Fruit fly (Drosophila melanogaster) whole organism, embryonic: ENCODE measurements around the gene CG34028.

Source experiments
- Antp ChIP-seq: fragments of 200-800 bp; sonication (Bioruptor generic); optimal IDR thresholded peaks from 3 replicates; lab custom pipeline; 2016; ENCODE audit warnings: missing biosample characterization, missing genetic modification characterization
- Atf-2 ChIP-seq: fragments of 200-800 bp; sonication (Bioruptor generic); optimal IDR thresholded peaks from 2 replicates; lab custom pipeline; 2016; ENCODE audit warnings: missing biosample characterization, missing genetic modification characterization
- Blimp-1 ChIP-seq: fragments of 200-800 bp; sonication (Bioruptor generic); optimal IDR thresholded peaks from 3 replicates; lab custom pipeline; 2018; ENCODE audit warnings: missing biosample characterization, missing genetic modification characterization, mild to moderate bottlenecking, moderate library complexity, missing genetic modification reagents
- CG11695 ChIP-seq: fragments of 200-800 bp; sonication (Bioruptor generic); IDR thresholded peaks from 3 replicates; pipeline ENCODE4 v1.3.6; 2022; ENCODE audit warnings: missing biosample characterization, missing genetic modification characterization
- CG11696 ChIP-seq: fragments of 200-800 bp; sonication (Bioruptor generic); IDR thresholded peaks from 2 replicates; pipeline ENCODE4 v1.3.6; 2022; ENCODE audit warnings: missing biosample characterization, missing genetic modification characterization
- CG11723 ChIP-seq: fragments of 200-800 bp; sonication (Bioruptor generic); optimal IDR thresholded peaks from 2 replicates; lab custom pipeline; 2017; ENCODE audit warnings: missing biosample characterization, mild to moderate bottlenecking, missing genetic modification characterization
- CG12155 ChIP-seq: fragments of 200-800 bp; sonication (Bioruptor generic); optimal IDR thresholded peaks from 3 replicates; lab custom pipeline; 2016; ENCODE audit warnings: missing biosample characterization, missing genetic modification characterization
- CG13424 ChIP-seq: fragments of 200-800 bp; sonication (Bioruptor generic); optimal IDR thresholded peaks from 2 replicates; lab custom pipeline; 2019; ENCODE audit warnings: missing biosample characterization, mild to moderate bottlenecking, missing genetic modification characterization, moderate library complexity
- CG14441 ChIP-seq: fragments of 200-800 bp; sonication (Bioruptor generic); IDR thresholded peaks from 2 replicates; pipeline ENCODE4 v1.3.6; 2022; ENCODE audit warnings: missing biosample characterization, missing genetic modification characterization
- CG14710 ChIP-seq: fragments of 200-800 bp; sonication (Bioruptor generic); optimal IDR thresholded peaks from 3 replicates; lab custom pipeline; 2019; ENCODE audit warnings: missing biosample characterization, mild to moderate bottlenecking, missing genetic modification characterization, moderate library complexity
- CG16779 ChIP-seq: fragments of 200-800 bp; sonication (Bioruptor generic); IDR thresholded peaks from 2 replicates; pipeline ENCODE4 v1.3.6; 2022; ENCODE audit warnings: missing biosample characterization, missing genetic modification characterization
- CG17328 ChIP-seq: fragments of 200-800 bp; sonication (Bioruptor generic); IDR thresholded peaks from 2 replicates; pipeline ENCODE4 v1.3.6; 2022; ENCODE audit warnings: missing biosample characterization, missing genetic modification characterization
- CG1832 ChIP-seq: fragments of 200-800 bp; sonication (Bioruptor generic); optimal IDR thresholded peaks from 2 replicates; lab custom pipeline; 2017; ENCODE audit warnings: missing biosample characterization, mild to moderate bottlenecking, missing genetic modification characterization, inconsistent platforms
- CG18476 ChIP-seq: fragments of 200-800 bp; sonication (Bioruptor generic); optimal IDR thresholded peaks from 2 replicates; lab custom pipeline; 2016; ENCODE audit warnings: missing biosample characterization, mild to moderate bottlenecking, missing genetic modification characterization
- CG2116 ChIP-seq: fragments of 200-800 bp; sonication (Bioruptor generic); optimal IDR thresholded peaks from 3 replicates; lab custom pipeline; 2018; ENCODE audit warnings: missing biosample characterization, mild to moderate bottlenecking, missing genetic modification characterization
- CG32532 ChIP-seq: fragments of 200-800 bp; sonication (Bioruptor generic); IDR thresholded peaks from 2 replicates; pipeline ENCODE4 v1.3.6; 2022; ENCODE audit warnings: missing biosample characterization, missing genetic modification characterization
- CG33213 ChIP-seq: fragments of 200-800 bp; sonication (Bioruptor generic); optimal IDR thresholded peaks from 3 replicates; lab custom pipeline; 2016; ENCODE audit warnings: missing biosample characterization, missing genetic modification characterization
- CG34376 ChIP-seq: fragments of 200-800 bp; sonication (Bioruptor generic); optimal IDR thresholded peaks from 2 replicates; lab custom pipeline; 2018; ENCODE audit warnings: missing biosample characterization, mild to moderate bottlenecking, missing genetic modification characterization
- CG4424 ChIP-seq: fragments of 200-800 bp; sonication (Bioruptor generic); optimal IDR thresholded peaks from 3 replicates; lab custom pipeline; 2016; ENCODE audit warnings: missing biosample characterization, missing genetic modification characterization
- CG6654 ChIP-seq: fragments of 200-800 bp; sonication (Bioruptor generic); optimal IDR thresholded peaks from 2 replicates; lab custom pipeline; 2017; ENCODE audit warnings: missing biosample characterization, mild to moderate bottlenecking, missing genetic modification characterization
- CG6683 ChIP-seq: fragments of 200-800 bp; sonication (Bioruptor generic); optimal IDR thresholded peaks from 2 replicates; lab custom pipeline; 2017; ENCODE audit warnings: missing biosample characterization, mild to moderate bottlenecking, missing genetic modification characterization, missing genetic modification reagents
- CG7839 ChIP-seq: fragments of 200-800 bp; sonication (Bioruptor generic); optimal IDR thresholded peaks from 3 replicates; lab custom pipeline; 2018; ENCODE audit warnings: missing biosample characterization, mild to moderate bottlenecking, missing genetic modification characterization, moderate library complexity
- CG8924 ChIP-seq: fragments of 200-800 bp; optimal IDR thresholded peaks from 3 replicates; lab custom pipeline; 2019; ENCODE audit warnings: missing biosample characterization, mild to moderate bottlenecking, missing genetic modification characterization, moderate library complexity
- CTCF ChIP-seq: fragments of 200-800 bp; sonication (Bioruptor generic); optimal IDR thresholded peaks from 2 replicates; lab custom pipeline; 2017; ENCODE audit warnings: missing biosample characterization, mild to moderate bottlenecking, missing genetic modification characterization, moderate library complexity
- Dad ChIP-seq: fragments of 200-800 bp; sonication (Bioruptor generic); optimal IDR thresholded peaks from 3 replicates; lab custom pipeline; 2016; ENCODE audit warnings: missing biosample characterization, missing genetic modification characterization
- Doc3 ChIP-seq: fragments of 200-800 bp; sonication (Bioruptor generic); IDR thresholded peaks from 3 replicates; pipeline ENCODE4 v1.3.6; 2022; ENCODE audit warnings: missing biosample characterization, missing genetic modification characterization; ENCODE audit not compliant: partially characterized antibody
- Dref ChIP-seq: fragments of 200-800 bp; sonication (Bioruptor generic); IDR thresholded peaks from 2 replicates; pipeline ENCODE4 v1.3.6; 2022; ENCODE audit warnings: missing biosample characterization, missing genetic modification characterization
- Eip74EF ChIP-seq, 2 experiments: fragments of 200-800 bp in 1 of 2; fragments of >200 bp in 1 of 2; sonication (Bioruptor generic) in 1 of 2; optimal IDR thresholded peaks; 2 replicates each; lab custom pipeline; 2017 to 2019; ENCODE audit warnings: missing biosample characterization in 2 of 2, missing genetic modification characterization in 2 of 2, mild to moderate bottlenecking in 1 of 2, moderate library complexity in 1 of 2
- GATAe ChIP-seq: fragments of 200-800 bp; sonication (Bioruptor generic); conservative IDR thresholded peaks from 2 replicates; pipeline ENCODE4 v1.3.6; 2022; ENCODE audit warnings: missing biosample characterization, missing genetic modification characterization
- Gsc ChIP-seq: fragments of 200-800 bp; sonication (Bioruptor generic); IDR thresholded peaks from 2 replicates; pipeline ENCODE4 v1.3.6; 2022; ENCODE audit warnings: missing biosample characterization, missing genetic modification characterization
- Hr51 ChIP-seq, 2 experiments: fragments of 200-800 bp; sonication (Bioruptor generic); optimal IDR thresholded peaks; 2 replicates in 1 of 2; 3 replicates in 1 of 2; lab custom pipeline; 2016 to 2018; ENCODE audit warnings: missing biosample characterization in 2 of 2, missing genetic modification characterization in 2 of 2, mild to moderate bottlenecking in 1 of 2, moderate library complexity in 1 of 2
- Kr ChIP-seq: fragments of 200-800 bp; sonication (Bioruptor generic); optimal IDR thresholded peaks from 2 replicates; lab custom pipeline; 2017; ENCODE audit warnings: missing biosample characterization, mild to moderate bottlenecking, missing genetic modification characterization
- Lim3 ChIP-seq: fragments of 200-800 bp; sonication (Bioruptor generic); IDR thresholded peaks from 2 replicates; pipeline ENCODE4 v1.3.6; 2022; ENCODE audit warnings: missing biosample characterization, missing genetic modification characterization
- Mes4 ChIP-seq: fragments of 200-800 bp; sonication (Bioruptor generic); optimal IDR thresholded peaks from 2 replicates; lab custom pipeline; 2016; ENCODE audit warnings: missing biosample characterization, missing genetic modification characterization
- Ptx1 ChIP-seq: fragments of 200-800 bp; sonication (Bioruptor generic); IDR thresholded peaks from 2 replicates; pipeline ENCODE4 v1.3.6; 2022; ENCODE audit warnings: missing biosample characterization, missing genetic modification characterization
- Tbp ChIP-seq: fragments of >200 bp; optimal IDR thresholded peaks from 2 replicates; lab custom pipeline; 2018; ENCODE audit warnings: missing biosample characterization, missing genetic modification characterization
- Vsx1 ChIP-seq: fragments of 200-800 bp; sonication (Bioruptor generic); optimal IDR thresholded peaks from 2 replicates; lab custom pipeline; 2017; ENCODE audit warnings: missing biosample characterization, mild to moderate bottlenecking, missing genetic modification characterization, missing genetic modification reagents
- al ChIP-seq: fragments of 200-800 bp; sonication (Bioruptor generic); IDR thresholded peaks from 2 replicates; pipeline ENCODE4 v1.3.6; 2022; ENCODE audit warnings: missing biosample characterization, missing genetic modification characterization
- ara ChIP-seq: fragments of 200-800 bp; sonication (Bioruptor generic); IDR thresholded peaks from 2 replicates; pipeline ENCODE4 v1.3.6; 2022; ENCODE audit warnings: missing biosample characterization, missing genetic modification characterization
- az2 ChIP-seq: fragments of 200-800 bp; sonication (Bioruptor generic); optimal IDR thresholded peaks from 3 replicates; lab custom pipeline; 2016; ENCODE audit warnings: missing biosample characterization, missing genetic modification characterization
- br ChIP-seq: fragments of >200 bp; optimal IDR thresholded peaks from 2 replicates; lab custom pipeline; 2017
- disco-r ChIP-seq: fragments of 200-800 bp; sonication (Bioruptor generic); optimal IDR thresholded peaks from 2 replicates; lab custom pipeline; 2016; ENCODE audit warnings: missing biosample characterization, missing genetic modification characterization
- fd96Cb ChIP-seq: fragments of 200-800 bp; sonication (Bioruptor generic); optimal IDR thresholded peaks from 2 replicates; lab custom pipeline; 2018; ENCODE audit warnings: missing biosample characterization, mild to moderate bottlenecking, missing genetic modification characterization, moderate library complexity
- gfzf ChIP-seq: fragments of 200-800 bp; sonication (Bioruptor generic); optimal IDR thresholded peaks from 2 replicates; lab custom pipeline; 2016; ENCODE audit warnings: missing biosample characterization, mild to moderate bottlenecking, missing genetic modification characterization, moderate library complexity
- insv ChIP-seq, 2 experiments: fragments of 200-800 bp; sonication (Bioruptor generic); optimal IDR thresholded peaks; 3 replicates each; lab custom pipeline; 2016 to 2018; ENCODE audit warnings: missing biosample characterization in 2 of 2, missing genetic modification characterization in 2 of 2
- nau ChIP-seq: fragments of 200-800 bp; sonication (Bioruptor generic); optimal IDR thresholded peaks from 3 replicates; lab custom pipeline; 2017; ENCODE audit warnings: missing biosample characterization, mild to moderate bottlenecking, missing genetic modification characterization, missing genetic modification reagents
- p53 ChIP-seq: fragments of 200-800 bp; sonication (Bioruptor generic); optimal IDR thresholded peaks from 2 replicates; lab custom pipeline; 2016; ENCODE audit warnings: missing biosample characterization, missing genetic modification characterization
- pfk ChIP-seq: fragments of 200-800 bp; sonication (Bioruptor generic); optimal IDR thresholded peaks from 2 replicates; lab custom pipeline; 2018; ENCODE audit warnings: missing biosample characterization, mild to moderate bottlenecking, missing genetic modification characterization, moderate library complexity
- pzg ChIP-seq: fragments of 200-800 bp; sonication (Bioruptor generic); optimal IDR thresholded peaks from 3 replicates; lab custom pipeline; 2018; ENCODE audit warnings: missing biosample characterization, mild to moderate bottlenecking, missing genetic modification characterization, moderate library complexity
- slp2 ChIP-seq: fragments of 200-800 bp; sonication (Bioruptor generic); optimal IDR thresholded peaks from 2 replicates; lab custom pipeline; 2016; ENCODE audit warnings: missing biosample characterization, missing genetic modification characterization
- ssp ChIP-seq: fragments of 200-800 bp; sonication (Bioruptor generic); IDR thresholded peaks from 2 replicates; pipeline ENCODE4 v1.3.6; 2022; ENCODE audit warnings: missing biosample characterization, missing genetic modification characterization
- zf30C ChIP-seq: fragments of 200-800 bp; sonication (Bioruptor generic); optimal IDR thresholded peaks from 3 replicates; lab custom pipeline; 2018; ENCODE audit warnings: missing biosample characterization, mild to moderate bottlenecking, missing genetic modification characterization
- zfh2 ChIP-seq: fragments of 200-800 bp; sonication (Bioruptor generic); optimal IDR thresholded peaks from 2 replicates; lab custom pipeline; 2016; ENCODE audit warnings: missing biosample characterization, missing genetic modification characterization

The CG34028 gene

dm6 chrX:9494103-9494502 is 17.2 kb upstream of the CG34028 start (continued):
- TF ChIP-seq Mes4 (GFP tag; lab: Kevin White, UChicago) (no peak), insv (GFP tag; optimal IDR thresholded peaks at IDR 0.05; lab: Kevin White, UChicago) (no peak), Kr (no peak), Dad (GFP tag; lab: Kevin White, UChicago) (no peak), Blimp-1 (GFP tag; lab: Kevin White, UChicago) (peak; percentile 41), al (GFP tag; lab: Robert Waterston, UW) (no peak), Tbp (GFP tag; lab: Kevin White, UChicago) (no peak), Lim3 (GFP tag; lab: Robert Waterston, UW) (no peak), CG6683 (GFP tag; lab: Kevin White, UChicago) (no peak), CG8924 (tag; lab: Kevin White, UChicago) (no peak), slp2 (no peak), CG2116 (GFP tag; lab: Kevin White, UChicago) (no peak), CG6654 (GFP tag; lab: Kevin White, UChicago) (no peak), CG4424 (GFP tag; lab: Kevin White, UChicago) (no peak), Vsx1 (GFP tag; lab: Kevin White, UChicago) (no peak), GATAe (GFP tag; lab: Robert Waterston, UW) (no peak), br (lab: Kevin White, UChicago) (no peak), Gsc (GFP tag; lab: Robert Waterston, UW) (no peak), CG11695 (no peak), pfk (GFP tag; lab: Kevin White, UChicago) (no peak), ara (GFP tag; lab: Robert Waterston, UW) (no peak), Eip74EF (GFP tag; optimal IDR thresholded peaks at IDR 0.05; lab: Kevin White, UChicago) (no peak), Ptx1 (peak; percentile 11; the same call in 1 of the 2 replicates), CG14710 (tag; lab: Kevin White, UChicago) (peak; percentile 5), Hr51 (GFP tag; optimal IDR thresholded peaks at IDR 0.05; lab: Kevin White, UChicago) (peak in 1 of 2 experiments; percentile 2), p53 (GFP tag; lab: Kevin White, UChicago) (no peak), Dref (no peak), CG13424 (tag; lab: Kevin White, UChicago) (no peak), CG11723 (GFP tag; lab: Kevin White, UChicago) (no peak), Antp (no peak), Doc3 (GFP tag; lab: Robert Waterston, UW) (no peak), CG32532 (GFP tag; lab: Robert Waterston, UW) (no peak), disco-r (GFP tag; lab: Kevin White, UChicago) (no peak), CG17328 (GFP tag; lab: Robert Waterston, UW) (no peak), gfzf (GFP tag; lab: Kevin White, UChicago) (no peak), pzg (GFP tag; lab: Kevin White, UChicago) (no peak), CG1832 (no peak), zfh2 (GFP tag; lab: Kevin White, UChicago) (no peak), CG18476 (GFP tag; lab: Kevin White, UChicago) (no peak), CG16779 (GFP tag; lab: Robert Waterston, UW) (no peak), az2 (no peak), CG33213 (no peak), CG34376 (GFP tag; lab: Kevin White, UChicago) (no peak), CG11696 (GFP tag; lab: Robert Waterston, UW) (no peak), CTCF (GFP tag; lab: Kevin White, UChicago) (no peak), fd96Cb (tag; lab: Kevin White, UChicago) (peak; percentile 17), zf30C (GFP tag; lab: Kevin White, UChicago) (no peak), nau (GFP tag; lab: Kevin White, UChicago) (no peak), CG12155 (no peak), ssp (GFP tag; lab: Robert Waterston, UW) (no peak), CG14441 (GFP tag; lab: Robert Waterston, UW) (no peak), CG7839 (peak; percentile 23), Atf-2 (no peak)
